Worm (Caenorhabditis elegans) whole organism, L4/young adult: ENCODE results near the gene srbc-84.

Source experiments
- dao-5 ChIP-seq: sonication (generic microtip); optimal IDR thresholded peaks from 2 replicates; lab custom pipeline; 2016; ENCODE audit warnings: missing genotype, missing genetic modification characterization, moderate library complexity, missing compliant biosample characterization
- him-1 ChIP-seq: sonication (generic microtip); optimal IDR thresholded peaks from 2 replicates; lab custom pipeline; 2016; ENCODE audit warnings: missing genotype, missing genetic modification reagents, missing genetic modification characterization, missing compliant biosample characterization

DNA sequence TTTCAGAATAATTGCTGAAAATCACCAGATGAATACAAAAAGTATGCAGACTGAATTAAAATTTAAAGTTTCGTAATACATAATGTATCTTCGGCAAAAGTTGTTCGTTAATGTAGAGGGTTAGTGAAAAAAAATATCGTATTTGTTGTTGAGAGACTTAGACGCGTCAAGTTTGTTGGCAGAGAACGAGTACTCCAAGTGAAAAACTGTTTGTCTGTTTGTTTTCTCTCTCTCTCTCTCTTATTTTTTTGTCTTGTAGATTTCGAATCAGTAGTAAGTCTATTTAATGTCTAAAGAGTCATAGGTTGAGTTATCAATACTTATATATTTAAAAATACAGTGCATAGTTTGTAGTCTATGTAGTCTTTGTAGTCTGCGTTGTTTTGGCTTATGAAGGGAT is 29.2 kb upstream of the srbc-84 start, which contains the start of the genes fbxa-2 and T13F3.8:
- TF ChIP-seq dao-5 (tag; lab: Kevin White, UChicago) (no peak), him-1 (no peak)
